Fruit fly (Drosophila melanogaster) whole organism, prepupa: ENCODE results near the gene CG9609.

Source experiments
- Blimp-1 ChIP-seq: fragments of 200-800 bp; sonication (Bioruptor generic); optimal IDR thresholded peaks from 3 replicates; lab custom pipeline; 2017; ENCODE audit warnings: missing biosample characterization, missing genetic modification characterization, mild to moderate bottlenecking, moderate library complexity, missing genetic modification reagents
- CG11902 ChIP-seq: fragments of 200-800 bp; sonication (Bioruptor generic); optimal IDR thresholded peaks from 3 replicates; lab custom pipeline; 2016; ENCODE audit warnings: missing biosample characterization, missing genetic modification characterization
- CG1621 ChIP-seq: fragments of 200-800 bp; sonication (Bioruptor generic); optimal IDR thresholded peaks from 3 replicates; lab custom pipeline; 2018; ENCODE audit warnings: missing biosample characterization, mild to moderate bottlenecking, missing genetic modification characterization
- CG16779 ChIP-seq: fragments of 200-800 bp; sonication (Bioruptor generic); optimal IDR thresholded peaks from 3 replicates; lab custom pipeline; 2017; ENCODE audit warnings: missing biosample characterization, mild to moderate bottlenecking, missing genetic modification characterization
- CG32006 ChIP-seq: fragments of 200-800 bp; sonication (Bioruptor generic); optimal IDR thresholded peaks from 3 replicates; lab custom pipeline; 2017; ENCODE audit warnings: missing biosample characterization, mild to moderate bottlenecking, missing genetic modification characterization
- CG34406 ChIP-seq: fragments of 200-800 bp; sonication (Bioruptor generic); optimal IDR thresholded peaks from 3 replicates; lab custom pipeline; 2016; ENCODE audit warnings: missing biosample characterization, missing genetic modification characterization
- CG3919 ChIP-seq: fragments of 200-800 bp; sonication (Bioruptor generic); optimal IDR thresholded peaks from 3 replicates; lab custom pipeline; 2016; ENCODE audit warnings: missing biosample characterization, missing genetic modification characterization
- CG6792 ChIP-seq: fragments of 200-800 bp; sonication (Bioruptor generic); optimal IDR thresholded peaks from 3 replicates; lab custom pipeline; 2016; ENCODE audit warnings: missing biosample characterization, missing genetic modification characterization
- CG6854 ChIP-seq: fragments of 200-800 bp; sonication (Bioruptor generic); optimal IDR thresholded peaks from 2 replicates; lab custom pipeline; 2017; ENCODE audit warnings: missing biosample characterization, mild to moderate bottlenecking, missing genetic modification characterization
- CG9139 ChIP-seq: fragments of 200-800 bp; sonication (Bioruptor generic); optimal IDR thresholded peaks from 3 replicates; lab custom pipeline; 2017; ENCODE audit warnings: missing biosample characterization, mild to moderate bottlenecking, missing genetic modification characterization
- Eip75B ChIP-seq: fragments of 200-800 bp; sonication (Bioruptor generic); optimal IDR thresholded peaks from 3 replicates; lab custom pipeline; 2016; ENCODE audit warnings: missing biosample characterization, missing genetic modification characterization
- Ets21C ChIP-seq: fragments of 200-800 bp; sonication (Bioruptor generic); optimal IDR thresholded peaks from 3 replicates; lab custom pipeline; 2016; ENCODE audit warnings: missing biosample characterization, missing genetic modification characterization
- Ets96B ChIP-seq: fragments of 200-800 bp; optimal IDR thresholded peaks from 2 replicates; lab custom pipeline; 2019; ENCODE audit warnings: missing biosample characterization, mild to moderate bottlenecking, missing genetic modification characterization, moderate library complexity
- Gug ChIP-seq: fragments of 200-800 bp; sonication (Bioruptor generic); IDR thresholded peaks from 2 replicates; pipeline ENCODE4 v1.3.6; 2022; ENCODE audit warnings: missing biosample characterization, missing genetic modification characterization
- Hr39 ChIP-seq: fragments of 200-800 bp; sonication (Bioruptor generic); optimal IDR thresholded peaks from 2 replicates; lab custom pipeline; 2016; ENCODE audit warnings: missing biosample characterization, missing genetic modification characterization
- Hr4 ChIP-seq: fragments of 200-800 bp; sonication (Bioruptor generic); optimal IDR thresholded peaks from 3 replicates; lab custom pipeline; 2016; ENCODE audit warnings: missing biosample characterization, missing genetic modification characterization
- Lpt ChIP-seq: fragments of 200-800 bp; sonication (Bioruptor generic); optimal IDR thresholded peaks from 3 replicates; lab custom pipeline; 2016; ENCODE audit warnings: missing biosample characterization, missing genetic modification characterization
- OdsH ChIP-seq: fragments of 200-800 bp; sonication (Bioruptor generic); optimal IDR thresholded peaks from 3 replicates; lab custom pipeline; 2016; ENCODE audit warnings: missing biosample characterization, missing genetic modification characterization
- Smox ChIP-seq: fragments of 200-800 bp; sonication (Bioruptor generic); optimal IDR thresholded peaks from 3 replicates; lab custom pipeline; 2016; ENCODE audit warnings: missing biosample characterization, missing genetic modification characterization
- Sox102F ChIP-seq: fragments of 200-800 bp; sonication (Bioruptor generic); optimal IDR thresholded peaks from 2 replicates; lab custom pipeline; 2016; ENCODE audit warnings: missing biosample characterization, mild to moderate bottlenecking, missing genetic modification characterization
- acj6 ChIP-seq: fragments of 200-800 bp; sonication (Bioruptor generic); optimal IDR thresholded peaks from 3 replicates; lab custom pipeline; 2016; ENCODE audit warnings: missing biosample characterization, missing genetic modification characterization
- cyc ChIP-seq: fragments of 200-800 bp; sonication (Bioruptor generic); optimal IDR thresholded peaks from 3 replicates; lab custom pipeline; 2016; ENCODE audit warnings: missing biosample characterization, missing genetic modification characterization
- dac ChIP-seq: fragments of 200-800 bp; sonication (Bioruptor generic); optimal IDR thresholded peaks from 2 replicates; lab custom pipeline; 2017; ENCODE audit warnings: missing biosample characterization, mild to moderate bottlenecking, missing genetic modification characterization
- dsx ChIP-seq: fragments of 200-800 bp; optimal IDR thresholded peaks from 3 replicates; lab custom pipeline; 2019; ENCODE audit warnings: missing biosample characterization, mild to moderate bottlenecking, missing genetic modification characterization, moderate library complexity; ENCODE audit not compliant: poor library complexity, severe bottlenecking
- eg ChIP-seq: fragments of 200-800 bp; sonication (Bioruptor generic); IDR thresholded peaks from 3 replicates; pipeline ENCODE4 v1.3.6; 2022; ENCODE audit warnings: missing biosample characterization, missing genetic modification characterization
- lz ChIP-seq: fragments of 200-800 bp; sonication (Bioruptor generic); optimal IDR thresholded peaks from 3 replicates; lab custom pipeline; 2016; ENCODE audit warnings: missing biosample characterization, missing genetic modification characterization
- pdm3 ChIP-seq: fragments of 200-800 bp; sonication (Bioruptor generic); optimal IDR thresholded peaks from 3 replicates; lab custom pipeline; 2016; ENCODE audit warnings: missing biosample characterization, missing genetic modification characterization
- salr ChIP-seq, 2 experiments: fragments of 200-800 bp; sonication (Bioruptor generic); optimal IDR thresholded peaks; 3 replicates each; lab custom pipeline; 2016 to 2018; ENCODE audit warnings: missing biosample characterization in 2 of 2, missing genetic modification characterization in 2 of 2, mild to moderate bottlenecking in 1 of 2
- ss ChIP-seq, 2 experiments: fragments of 200-800 bp; sonication (Bioruptor generic); optimal IDR thresholded peaks; 2 replicates in 1 of 2; 3 replicates in 1 of 2; lab custom pipeline; 2017 to 2018; ENCODE audit warnings: mild to moderate bottlenecking in 2 of 2, missing biosample characterization in 2 of 2, missing genetic modification characterization in 2 of 2, moderate library complexity in 1 of 2
- vri ChIP-seq: fragments of 200-800 bp; sonication (Bioruptor generic); optimal IDR thresholded peaks from 3 replicates; lab custom pipeline; 2016; ENCODE audit warnings: missing biosample characterization, mild to moderate bottlenecking, missing genetic modification characterization

Gene CG9609

DNA sequence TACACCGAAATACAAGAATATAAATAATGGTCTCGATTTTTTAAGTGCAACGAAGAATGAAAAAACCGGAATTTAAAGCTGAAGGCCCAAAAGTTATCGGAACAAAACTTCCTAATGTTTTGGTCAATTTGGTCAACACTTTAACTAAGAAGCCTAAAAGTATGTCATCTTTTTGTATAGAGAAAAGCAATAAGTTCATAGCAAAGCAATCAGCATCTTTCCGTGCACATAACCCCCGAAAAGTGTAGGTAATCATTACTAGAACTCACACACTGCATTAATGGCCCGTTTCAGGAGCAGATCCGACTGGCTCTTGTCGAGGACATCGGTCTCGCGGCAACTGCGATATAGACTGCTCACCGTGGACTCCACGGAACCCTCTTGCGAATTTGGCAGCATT lies 42.5 kb downstream of the CG9609 start:
- TF ChIP-seq acj6 (GFP tag; lab: Kevin White, UChicago), result no peak
- TF ChIP-seq CG9139 (GFP tag; lab: Kevin White, UChicago), result no peak
- no peak for TF ChIP-seq ss (GFP tag; optimal IDR thresholded peaks at IDR 0.05; lab: Kevin White, UChicago)

dm6 chrX:16742547-16742946 lies 44.3 kb downstream of the CG9609 start, which contains the start of gene Twdlalpha:
Gene Twdlalpha (plus strand): TSS chrX:16742847.
- TF ChIP-seq CG9139 (GFP tag; lab: Kevin White, UChicago), result no peak
- no peak for TF ChIP-seq dsx (GFP tag; lab: Kevin White, UChicago)
- TF ChIP-seq CG6792 (GFP tag; lab: Kevin White, UChicago), result no peak
- no peak for TF ChIP-seq pdm3
- no peak for TF ChIP-seq Ets96B (tag; lab: Kevin White, UChicago)
- TF ChIP-seq CG6854 (GFP tag; lab: Kevin White, UChicago), result no peak
- TF ChIP-seq CG11902 (GFP tag; lab: Kevin White, UChicago), result no peak
- TF ChIP-seq Blimp-1 (GFP tag; lab: Kevin White, UChicago), result no peak
- TF ChIP-seq CG1621 (tag; lab: Kevin White, UChicago), result no peak
- no peak for TF ChIP-seq Gug (GFP tag; lab: Robert Waterston, UW)
- no peak for TF ChIP-seq Smox
- no peak for TF ChIP-seq cyc (GFP tag; lab: Kevin White, UChicago)
- no peak for TF ChIP-seq Lpt (GFP tag; lab: Kevin White, UChicago)
- no peak for TF ChIP-seq OdsH (GFP tag; lab: Kevin White, UChicago)
- TF ChIP-seq Hr4, result no peak
- TF ChIP-seq, all 60 proteins: peak for 0

dm6 chrX:16740606-16741005 lies 46.2 kb downstream of the CG9609 start, which contains the start of gene CG32568:
Gene CG32568 (plus strand): TSS chrX:16740906.
- no peak for TF ChIP-seq CG1621 (tag; lab: Kevin White, UChicago)
- TF ChIP-seq CG9139 (GFP tag; lab: Kevin White, UChicago), result no peak
- TF ChIP-seq salr (GFP tag; optimal IDR thresholded peaks at IDR 0.05; lab: Kevin White, UChicago), result no peak
- no peak for TF ChIP-seq Ets21C
- no peak for TF ChIP-seq Eip75B (GFP tag; lab: Kevin White, UChicago)
- TF ChIP-seq lz (GFP tag; lab: Kevin White, UChicago), result no peak
- no peak for TF ChIP-seq Lpt (GFP tag; lab: Kevin White, UChicago)
- TF ChIP-seq CG32006 (GFP tag; lab: Kevin White, UChicago), result no peak
- no peak for TF ChIP-seq dsx (GFP tag; lab: Kevin White, UChicago)
- TF ChIP-seq eg (GFP tag; lab: Robert Waterston, UW), result no peak
- no peak for TF ChIP-seq Sox102F
- TF ChIP-seq dac (GFP tag; lab: Kevin White, UChicago), result no peak
- no peak for TF ChIP-seq Blimp-1 (GFP tag; lab: Kevin White, UChicago)

DNA sequence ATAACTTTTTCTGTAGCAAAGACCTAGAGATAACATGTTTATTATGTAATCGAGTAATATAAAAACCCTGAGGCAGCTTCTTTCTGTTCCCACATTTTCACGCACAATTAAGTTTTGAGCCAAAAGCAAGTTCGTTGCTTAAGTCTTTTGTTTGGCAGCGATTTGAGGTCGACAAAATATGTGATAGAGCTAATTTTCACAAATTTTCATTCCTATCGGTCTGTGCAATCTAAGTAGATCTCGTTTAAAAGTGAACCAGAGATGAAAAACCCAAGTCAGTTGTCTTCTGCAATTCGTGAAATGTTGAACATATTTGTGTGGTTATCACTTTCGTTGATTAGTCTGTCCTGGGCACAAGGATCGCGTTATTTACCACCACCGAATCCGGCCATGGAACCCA lies 48.9 kb downstream of the CG9609 start, which contains the start of gene TwdlZ:
TSS of gene TwdlZ (plus strand) at position 301 of the 400 bp plus-strand sequence.
- TF ChIP-seq CG34406 (GFP tag; lab: Kevin White, UChicago) (no peak), acj6 (GFP tag; lab: Kevin White, UChicago) (no peak), CG3919 (GFP tag; lab: Kevin White, UChicago) (no peak)
- TF ChIP-seq, all 60 proteins: peak for 0

DNA sequence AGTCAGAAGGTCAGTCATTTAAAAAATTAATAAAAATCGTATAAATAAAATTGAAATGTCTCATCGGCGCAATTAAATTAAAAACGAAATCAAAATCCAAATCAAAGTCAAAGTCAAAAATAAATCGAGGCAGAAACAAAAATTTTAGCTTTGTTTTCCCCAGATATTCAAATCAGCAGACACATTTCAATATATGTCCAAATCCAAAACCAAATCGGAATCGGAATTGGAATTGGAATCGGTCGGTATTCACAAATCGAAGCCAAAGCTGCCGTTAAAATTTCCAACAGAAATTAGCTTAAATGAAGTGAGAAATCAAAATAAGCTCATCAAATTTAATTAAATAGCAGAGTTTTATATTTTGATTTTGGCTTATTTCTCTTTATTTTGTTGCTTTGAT lies 50.6 kb downstream of the CG9609 start:
- TF ChIP-seq CG3919 (GFP tag; lab: Kevin White, UChicago) (no peak), CG16779 (no peak), Hr39 (no peak), lz (GFP tag; lab: Kevin White, UChicago) (no peak), vri (GFP tag; lab: Kevin White, UChicago) (no peak)
